Fruit fly (Drosophila melanogaster) whole organism, larva: Measurements from ENCODE around the gene CG31343.
"Not testable (repeated sequence)": the region's sequence is repeated elsewhere in the genome, so short reads cannot be mapped to it uniquely, and the experiment has no call there.

Experiments used
- noc ChIP-seq: fragments of 200-800 bp; sonication (Bioruptor generic); optimal IDR thresholded peaks from 3 replicates; lab custom pipeline; 2019; ENCODE audit warnings: missing biosample characterization, mild to moderate bottlenecking, missing genetic modification characterization, moderate library complexity

Gene CG31343

DNA sequence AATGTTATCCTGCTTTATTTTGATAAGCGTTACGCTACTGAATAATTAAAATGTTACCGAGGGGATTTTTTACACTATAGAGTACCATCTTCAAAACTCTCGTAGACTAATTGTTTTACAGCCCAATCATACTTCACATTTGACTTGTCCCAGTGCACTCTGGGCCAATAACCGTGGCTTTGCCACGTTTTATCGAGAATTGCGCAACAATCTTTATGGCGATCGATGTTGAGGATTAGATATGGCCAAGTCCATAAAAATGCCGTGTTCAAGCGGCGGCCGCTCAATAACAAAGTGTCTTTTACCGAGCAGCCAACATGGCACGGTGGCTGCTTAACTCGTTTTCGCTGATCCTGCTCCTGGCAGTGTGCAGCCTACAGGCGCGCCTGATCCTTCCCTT, at the start of gene CG31343:
Gene CG31343, plus strand, starts transcription at position 279 of the 400 bp plus-strand sequence.
- TF ChIP-seq noc (tag; lab: Kevin White, UChicago) = no peak

DNA sequence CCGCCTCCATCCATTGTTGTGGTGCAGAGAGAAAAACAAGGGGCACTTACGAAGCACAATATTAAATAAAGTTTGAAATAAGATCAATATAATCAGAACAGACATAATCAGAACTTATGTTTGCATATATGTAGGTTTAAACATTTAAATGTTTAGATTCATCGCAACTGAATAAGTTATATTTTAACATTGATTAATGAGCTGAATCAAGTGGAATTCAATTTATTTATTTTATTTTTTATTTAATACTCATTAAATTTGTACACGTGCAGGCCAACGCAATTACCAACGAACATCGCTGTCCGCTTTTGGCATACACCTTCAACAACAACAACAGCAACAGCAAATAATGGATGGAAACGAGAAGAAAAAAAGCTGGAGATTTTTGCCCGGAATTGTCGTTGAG, 46.2 kb upstream of the CG31343 start:
- TF ChIP-seq noc (tag; lab: Kevin White, UChicago) = peak; percentile 25

DNA sequence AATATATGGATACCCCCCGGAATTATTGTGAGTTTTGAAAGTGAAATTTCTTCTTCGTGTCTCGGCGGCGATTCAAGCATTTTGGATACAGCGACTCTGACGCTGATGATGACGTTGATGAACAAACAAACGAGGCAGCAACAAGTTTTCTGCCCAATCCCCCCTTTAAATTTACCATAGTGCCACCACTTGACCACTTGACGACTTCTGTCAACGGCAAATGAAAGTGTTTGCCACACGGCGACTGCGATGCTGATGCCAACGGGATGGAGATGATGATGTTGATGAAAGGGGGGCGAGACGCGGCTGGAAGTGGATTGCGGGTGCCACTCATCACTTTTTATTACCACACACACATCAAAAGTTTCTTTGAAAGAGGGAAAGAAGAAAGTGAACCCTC, 44.6 kb upstream of the CG31343 start:
- TF ChIP-seq noc (tag; lab: Kevin White, UChicago) = no peak

DNA sequence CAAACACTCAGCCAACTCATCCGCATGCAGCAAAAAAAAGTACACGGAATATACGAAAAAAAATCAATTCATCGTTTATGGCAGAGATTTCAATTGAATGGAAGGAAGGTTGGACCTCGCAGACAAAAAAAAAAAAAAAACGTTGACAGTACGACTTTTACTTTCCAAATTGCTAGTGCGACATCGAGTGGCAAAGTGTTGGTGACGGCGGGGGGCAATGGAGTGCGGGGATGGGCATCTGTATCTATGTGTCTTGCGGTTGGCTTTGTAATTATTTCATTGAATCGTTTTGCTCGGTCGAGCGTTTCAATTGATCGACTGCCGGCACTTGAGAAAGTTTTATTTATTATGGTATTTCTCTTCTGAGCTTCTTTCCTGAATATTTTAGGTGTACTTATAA, 43.5 kb upstream of the CG31343 start:
- TF ChIP-seq noc (tag; lab: Kevin White, UChicago) = no peak

DNA sequence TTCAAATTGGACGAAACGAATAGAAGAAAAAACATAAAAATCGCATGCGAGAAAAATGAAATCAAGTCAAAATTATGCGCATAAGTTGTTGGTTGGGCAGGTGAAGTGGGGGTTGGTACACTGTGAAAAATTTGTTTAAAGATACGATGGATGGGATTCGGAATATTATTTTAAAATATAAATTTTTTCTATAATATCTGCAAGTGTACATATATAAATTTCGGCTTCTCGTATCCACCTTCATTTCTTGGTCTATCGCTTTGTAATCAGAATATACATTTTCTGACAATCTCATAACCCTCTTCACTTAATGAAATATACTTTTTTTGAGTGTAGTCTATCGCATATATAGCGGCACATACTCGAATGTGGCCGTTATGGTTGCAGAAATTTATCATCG, 41.7 kb upstream of the CG31343 start:
- no peak for TF ChIP-seq noc (tag; lab: Kevin White, UChicago)

DNA sequence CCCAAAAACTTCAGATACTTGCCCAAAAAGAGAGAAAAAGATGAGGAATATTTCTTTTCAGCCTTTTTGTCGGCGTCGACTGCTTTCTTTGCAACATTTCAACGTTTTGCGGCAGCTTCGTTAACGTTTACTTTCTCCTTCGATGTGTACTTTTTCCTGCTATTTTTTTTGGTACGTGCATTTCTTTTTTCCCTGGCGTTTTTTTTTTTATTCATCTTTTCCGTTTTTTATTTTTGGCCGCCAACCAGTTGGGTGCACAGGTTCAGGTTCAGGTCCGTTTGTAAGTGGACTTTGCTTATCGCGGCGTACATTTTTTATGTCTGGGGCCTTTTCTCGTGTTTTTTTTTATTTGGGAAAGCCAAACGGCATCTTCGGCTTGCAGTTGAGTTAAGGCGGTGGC, 40.6 kb upstream of the CG31343 start:
- TF ChIP-seq noc (tag; lab: Kevin White, UChicago) = no peak

DNA sequence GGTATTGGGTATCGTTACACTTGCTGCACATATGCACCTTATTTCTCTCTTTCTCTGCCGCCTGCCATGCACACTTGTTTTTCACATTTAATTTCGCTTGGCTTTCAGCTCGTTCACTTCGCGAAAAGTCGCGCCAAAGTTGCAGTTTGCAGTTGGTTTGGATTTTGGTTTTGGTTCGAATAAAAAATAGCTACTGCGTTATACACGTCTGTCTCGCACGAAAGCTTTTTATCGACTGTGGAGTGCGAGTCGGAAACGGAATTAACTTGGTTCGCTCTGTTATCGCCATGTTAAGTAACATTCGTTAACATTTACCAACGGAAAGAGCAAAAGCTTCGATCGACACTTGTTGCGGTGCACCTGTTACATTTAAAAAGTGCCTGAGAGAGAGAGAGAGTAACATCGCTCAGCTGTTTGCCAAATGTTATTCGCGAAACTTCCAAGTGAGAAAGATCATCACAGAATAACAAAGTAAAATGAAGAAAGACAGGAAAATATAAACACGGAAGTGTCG, 25.6 kb upstream of the CG31343 start, which contains the start of gene CG31176:
Gene CG31176, minus strand, starts transcription at position 241 of the 514 bp plus-strand sequence.
- no peak for TF ChIP-seq noc (tag; lab: Kevin White, UChicago)

DNA sequence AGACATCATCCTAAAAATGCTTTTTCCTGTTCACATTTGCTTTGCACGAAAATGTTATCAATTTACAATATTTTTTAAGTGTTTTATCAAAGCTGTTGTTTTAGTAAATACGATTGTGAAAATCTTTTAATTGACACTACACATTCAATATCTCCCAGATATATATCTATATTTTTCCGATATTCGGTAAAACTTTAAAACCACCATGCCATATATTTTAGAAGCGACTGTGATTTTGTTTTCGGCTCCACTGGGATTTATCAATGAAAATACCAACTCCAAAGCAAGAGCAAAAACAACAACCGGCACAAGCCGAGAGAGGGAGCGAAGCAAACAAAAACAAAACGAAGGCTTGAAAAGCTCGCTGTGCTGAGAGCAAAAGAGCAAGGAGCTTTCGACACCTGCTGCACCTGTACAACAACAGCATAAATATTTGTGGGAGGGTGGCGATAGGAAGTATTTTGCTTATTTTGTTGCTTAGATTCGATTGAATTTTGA, 25.1 kb upstream of the CG31343 start:
- TF ChIP-seq noc (tag; lab: Kevin White, UChicago) = peak; percentile 19

DNA sequence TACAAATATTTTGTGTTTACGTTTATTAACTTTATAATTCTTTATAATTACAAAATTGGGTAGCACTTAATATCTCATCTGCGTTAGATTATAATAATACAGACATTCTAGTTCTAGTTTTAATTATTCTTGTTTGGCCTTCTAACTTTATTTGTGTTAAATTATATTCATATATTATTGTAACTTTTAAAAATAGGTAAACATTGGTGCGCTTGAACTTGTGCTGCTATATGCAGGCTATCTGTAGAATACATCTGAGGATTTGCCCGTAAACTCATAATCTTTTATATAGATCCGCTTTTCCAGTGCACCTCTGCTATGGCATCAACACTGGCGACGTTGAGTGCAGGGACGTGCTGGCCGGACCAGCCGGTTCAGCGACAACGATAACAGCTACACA, 22.6 kb upstream of the CG31343 start:
- TF ChIP-seq noc (tag; lab: Kevin White, UChicago) = no peak

DNA sequence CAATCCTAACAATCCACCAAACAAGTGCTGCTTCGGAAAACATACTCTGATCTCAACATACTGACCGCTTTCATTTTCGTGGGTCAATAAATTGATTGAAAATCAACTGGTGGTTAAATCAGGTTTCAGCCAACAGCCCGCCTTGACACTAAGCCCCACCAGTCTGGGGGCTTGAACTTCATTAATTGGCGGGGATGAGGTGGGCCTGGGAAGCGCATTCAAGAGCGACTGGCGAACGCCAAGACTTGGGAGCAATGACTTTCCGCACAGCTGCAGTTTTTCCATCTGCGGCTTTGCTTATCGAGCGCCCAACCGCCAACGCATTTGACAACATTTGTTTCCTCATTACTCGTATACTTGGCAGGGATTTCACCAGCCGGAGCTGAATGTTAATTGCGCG, 18.5 kb upstream of the CG31343 start:
- no peak for TF ChIP-seq noc (tag; lab: Kevin White, UChicago)

DNA sequence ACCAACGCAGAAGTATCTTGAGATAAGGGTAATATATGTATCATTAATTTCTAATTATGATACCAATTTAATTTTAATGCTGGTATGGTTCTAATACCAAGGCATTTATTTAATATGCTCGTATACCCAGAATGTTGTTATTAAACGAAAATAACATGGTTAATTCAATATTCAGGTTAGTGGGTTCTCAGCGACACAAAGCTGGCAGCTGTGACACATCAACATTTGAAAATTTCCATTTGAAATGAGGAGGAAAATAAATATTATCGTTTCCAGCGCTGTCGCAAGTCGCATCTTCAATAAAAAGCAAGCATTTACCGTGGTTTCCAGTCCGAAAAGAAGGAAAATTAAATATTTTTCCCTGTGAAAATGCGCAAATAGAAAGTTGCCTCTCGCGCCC, 14.1 kb upstream of the CG31343 start:
- TF ChIP-seq noc (tag; lab: Kevin White, UChicago) = no peak

DNA sequence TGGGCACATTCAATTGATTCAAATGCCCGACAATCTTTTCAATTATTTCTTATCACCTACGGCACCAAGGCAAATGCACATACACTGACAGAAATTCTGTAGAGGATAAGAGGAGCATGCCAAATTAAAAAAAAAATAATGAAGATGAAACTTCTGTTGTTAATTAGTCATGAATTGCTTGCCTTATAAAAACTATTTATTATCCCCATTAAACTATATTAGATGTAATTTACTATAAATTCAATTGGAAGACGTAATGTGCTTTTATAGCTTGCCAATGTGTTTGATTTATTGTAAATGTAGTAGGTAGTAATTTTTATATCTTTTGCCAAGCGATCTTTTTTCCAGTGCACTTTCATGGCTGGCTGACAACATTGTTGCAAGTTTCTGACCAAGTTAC, 13.4 kb upstream of the CG31343 start:
- no peak for TF ChIP-seq noc (tag; lab: Kevin White, UChicago)

DNA sequence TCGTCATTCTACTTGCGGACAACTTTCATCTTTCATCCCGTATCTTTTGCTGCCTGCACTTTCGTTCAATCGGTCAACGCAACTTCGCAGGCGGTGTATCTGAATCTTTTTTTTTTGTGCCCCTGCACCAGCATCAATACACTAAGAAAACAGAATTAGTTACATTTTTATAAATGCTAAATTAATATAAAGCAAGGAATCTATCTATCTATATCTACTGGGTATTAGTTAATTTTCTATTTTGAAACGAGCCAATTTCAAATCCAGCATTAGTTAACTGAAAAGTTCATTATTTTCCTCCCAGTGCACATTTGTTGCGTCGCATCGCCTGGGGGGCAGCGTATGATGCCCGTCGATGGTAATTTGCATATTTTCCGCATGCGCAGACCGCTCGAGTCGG, 12.2 kb upstream of the CG31343 start:
- no peak for TF ChIP-seq noc (tag; lab: Kevin White, UChicago)

DNA sequence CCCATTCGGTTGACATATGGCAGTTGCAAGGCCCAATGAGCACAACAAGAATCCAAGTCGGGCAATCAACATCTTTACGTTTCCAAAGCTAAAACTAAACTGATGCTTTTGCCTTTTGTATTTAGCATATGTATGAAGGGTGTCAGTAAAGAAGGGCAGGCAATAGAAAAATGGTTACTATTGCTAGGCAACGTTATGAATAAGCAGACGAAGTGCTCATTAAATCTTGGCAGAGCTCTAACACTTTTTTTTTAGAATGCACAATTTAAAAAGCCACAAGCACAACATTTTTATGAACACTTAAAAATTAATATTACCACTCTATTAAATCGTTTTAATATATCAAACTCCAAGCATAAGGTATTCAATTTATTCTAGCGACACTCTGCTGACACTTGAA, 8.9 kb upstream of the CG31343 start, which contains the start of gene Sfp93F:
Gene Sfp93F, minus strand, starts transcription at position 101 of the 400 bp plus-strand sequence.
- not testable (repeated sequence) for TF ChIP-seq noc (tag; lab: Kevin White, UChicago)

DNA sequence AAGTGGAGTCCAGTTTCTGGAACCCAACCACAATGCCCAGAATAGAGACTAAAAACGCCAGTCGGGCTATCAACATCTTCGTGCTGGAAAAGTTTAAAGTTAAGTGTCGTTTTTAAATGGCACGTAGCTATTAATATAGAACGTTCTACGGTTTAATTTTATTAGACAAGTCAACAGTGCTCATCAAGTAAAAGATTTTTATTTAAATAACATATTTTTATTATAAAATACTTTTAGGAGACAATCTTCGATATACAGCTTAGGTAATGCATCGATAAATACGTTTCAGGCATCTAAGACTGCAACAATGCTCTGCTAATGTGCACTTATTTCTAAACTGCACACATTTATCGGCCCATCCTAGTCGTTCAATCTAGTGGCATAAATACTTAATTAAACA, 8.3 kb upstream of the CG31343 start, which contains the start of gene CG42869:
Gene CG42869, minus strand, starts transcription at position 101 of the 400 bp plus-strand sequence.
- TF ChIP-seq noc (tag; lab: Kevin White, UChicago) = no peak

DNA sequence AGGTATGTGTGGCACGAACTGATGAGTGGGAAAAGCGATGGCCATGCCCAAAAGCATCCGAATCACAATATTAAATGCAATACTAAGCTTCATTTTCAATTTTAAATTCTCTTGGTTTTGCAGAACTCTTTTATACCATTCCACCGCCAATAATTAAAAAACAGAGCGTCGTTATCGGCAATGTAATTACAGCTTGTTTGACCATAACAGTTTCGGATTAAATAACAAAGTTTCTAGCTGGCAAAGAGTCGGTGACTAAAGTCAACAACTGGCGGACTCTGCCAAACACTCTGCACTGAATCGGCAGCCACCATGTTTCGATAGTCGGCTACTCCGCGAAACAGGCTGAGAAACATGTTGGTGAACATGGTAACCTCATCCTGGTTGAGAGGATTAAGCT, 7.8 kb upstream of the CG31343 start, which contains the start of gene CG42870:
Gene CG42870, minus strand, starts transcription at position 101 of the 400 bp plus-strand sequence.
- no peak for TF ChIP-seq noc (tag; lab: Kevin White, UChicago)

DNA sequence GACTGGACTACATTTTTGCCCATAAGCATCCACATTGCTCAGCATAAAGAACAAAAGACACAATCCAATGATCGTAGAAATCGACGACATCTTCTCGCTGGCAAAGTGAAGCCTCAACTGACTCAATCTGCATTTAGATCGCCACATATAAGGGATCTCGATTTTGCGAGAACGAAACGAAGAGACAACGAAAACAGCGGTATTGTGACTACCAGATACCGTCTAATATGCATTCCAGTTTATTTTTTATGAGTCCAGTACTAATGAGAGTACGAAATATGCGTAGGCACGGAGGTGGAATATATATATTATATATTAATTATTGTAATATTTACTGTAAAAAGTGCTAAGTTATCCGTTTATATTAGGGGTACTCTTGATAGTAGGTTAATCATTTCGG, 6.1 kb upstream of the CG31343 start, which contains the start of gene CG34034:
Gene CG34034, minus strand, starts transcription at position 101 of the 400 bp plus-strand sequence.
- TF ChIP-seq noc (tag; lab: Kevin White, UChicago) = no peak
